Worm (Caenorhabditis elegans) whole organism, L1 larva: ENCODE measurements around the gene C10G8.8.

ENCODE experiments used
- ceh-82 ChIP-seq, 3 experiments: fragments of 150-350 bp in 1 of 3; sonication (generic microtip) in 2 of 3; optimal IDR thresholded peaks; 2 replicates each; lab custom pipeline; 2014 to 2017; ENCODE audit warnings: missing biosample characterization in 3 of 3, missing genetic modification characterization in 3 of 3
- fkh-8 ChIP-seq: sonication (generic microtip); optimal IDR thresholded peaks from 2 replicates; lab custom pipeline; 2016; ENCODE audit warnings: mild to moderate bottlenecking, missing genetic modification characterization, missing compliant biosample characterization
- lin-13 ChIP-seq: fragments of 150-350 bp; optimal IDR thresholded peaks from 2 replicates; lab custom pipeline; 2014; ENCODE audit warnings: missing biosample characterization, missing genetic modification reagents, missing genetic modification characterization
- mep-1 ChIP-seq: fragments of 150-350 bp; optimal IDR thresholded peaks from 2 replicates; lab custom pipeline; 2014; ENCODE audit warnings: missing biosample characterization, missing genetic modification characterization
- nhr-28 ChIP-seq: fragments of 150-350 bp; optimal IDR thresholded peaks from 2 replicates; lab custom pipeline; 2014; ENCODE audit warnings: missing biosample characterization, missing genetic modification characterization
- nhr-76 ChIP-seq: sonication (generic microtip); optimal IDR thresholded peaks from 2 replicates; lab custom pipeline; 2017; ENCODE audit warnings: missing biosample characterization, missing genetic modification characterization
- snpc-4 ChIP-seq: fragments of 150-350 bp; optimal IDR thresholded peaks from 2 replicates; lab custom pipeline; 2014; ENCODE audit warnings: missing biosample characterization, missing genetic modification characterization
- sox-4 ChIP-seq: sonication (generic microtip); optimal IDR thresholded peaks from 2 replicates; lab custom pipeline; 2016; ENCODE audit warnings: missing genetic modification characterization, missing compliant biosample characterization
- tbx-2 ChIP-seq: sonication (generic microtip); optimal IDR thresholded peaks from 2 replicates; lab custom pipeline; 2016; ENCODE audit warnings: missing genetic modification characterization, missing compliant biosample characterization
- unc-130 ChIP-seq: fragments of 150-350 bp; optimal IDR thresholded peaks from 2 replicates; lab custom pipeline; 2017; ENCODE audit warnings: missing biosample characterization, missing genetic modification characterization, inconsistent platforms
- vab-15 ChIP-seq: sonication (generic microtip); optimal IDR thresholded peaks from 2 replicates; lab custom pipeline; 2017; ENCODE audit warnings: missing genotype, mild to moderate bottlenecking, missing genetic modification characterization, missing compliant biosample characterization
- zag-1 ChIP-seq: fragments of 150-350 bp; optimal IDR thresholded peaks from 2 replicates; lab custom pipeline; 2014; ENCODE audit warnings: missing biosample characterization, missing genetic modification characterization

ce11 chrV:5311635-5312034 lies 16.6 kb downstream of the C10G8.8 start, which contains the start of gene C10G8.4:
- TF ChIP-seq unc-130 (tag; lab: Kevin White, UChicago) = no peak
- no peak for TF ChIP-seq snpc-4 (tag; lab: Kevin White, UChicago)
- no peak for TF ChIP-seq ceh-82 (tag; optimal IDR thresholded peaks at IDR 0.05; lab: Kevin White, UChicago)
- no peak for TF ChIP-seq nhr-76 (tag; lab: Kevin White, UChicago)
- TF ChIP-seq mep-1 (tag; lab: Kevin White, UChicago) = no peak
- no peak for TF ChIP-seq vab-15 (tag; lab: Kevin White, UChicago)
- TF ChIP-seq sox-4 (tag; lab: Kevin White, UChicago) = no peak
- no peak for TF ChIP-seq zag-1 (tag; lab: Kevin White, UChicago)
- no peak for TF ChIP-seq lin-13
- TF ChIP-seq fkh-8 = no peak
- TF ChIP-seq nhr-28 = no peak
- TF ChIP-seq tbx-2 (tag; lab: Kevin White, UChicago) = no peak
